Fruit fly (Drosophila melanogaster): ENCODE data around the gene JTBR.

Gene JTBR

dm6 chr3L:1808631-1809030 is 6.0 kb upstream of the JTBR start (continued):
- peak; percentile 73 for TF ChIP-seq jing (GFP tag; optimal IDR thresholded peaks at IDR 0.05)
- TF ChIP-seq wek (GFP tag; optimal IDR thresholded peaks at IDR 0.05) = peak; percentile 75
- TF ChIP-seq CG7357 (GFP tag; IDR thresholded peaks at IDR 0.05) = peak; percentile 77
- peak; percentile 80 for TF ChIP-seq dimm (GFP tag; IDR thresholded peaks at IDR 0.05)
- peak; percentile 92 for TF ChIP-seq H2.0 (GFP tag; IDR thresholded peaks at IDR 0.05)
- TF ChIP-seq fd102C (GFP tag; optimal IDR thresholded peaks at IDR 0.05) = peak; percentile 33
- TF ChIP-seq Neu2 (GFP tag; optimal IDR thresholded peaks at IDR 0.05; ENCODE audit: borderline replicate concordance) = no peak
- TF ChIP-seq sens-2 (GFP tag; IDR thresholded peaks at IDR 0.05) = peak; percentile 85
- peak; percentile 93 for TF ChIP-seq Drgx (GFP tag; IDR thresholded peaks at IDR 0.05)
- TF ChIP-seq CG6791 (GFP tag; IDR thresholded peaks at IDR 0.05; ENCODE audit: partially characterized antibody) = no peak
- peak; percentile 12 for TF ChIP-seq psq (GFP tag; optimal IDR thresholded peaks at IDR 0.05)
- peak; percentile 92 for TF ChIP-seq ranshi (GFP tag; IDR thresholded peaks at IDR 0.05)
- peak; percentile 66 for TF ChIP-seq E2f2 (GFP tag; IDR thresholded peaks at IDR 0.05)
- peak; percentile 47 for TF ChIP-seq Hand (GFP tag; optimal IDR thresholded peaks at IDR 0.05)
- TF ChIP-seq CG10462 (GFP tag; optimal IDR thresholded peaks at IDR 0.05) = peak; percentile 75
- peak; percentile 92 for TF ChIP-seq CG11504 (tag; optimal IDR thresholded peaks at IDR 0.05)
- peak; percentile 46 for TF ChIP-seq CTCF (GFP tag; optimal IDR thresholded peaks at IDR 0.05)
- peak; percentile 87 for TF ChIP-seq ab (GFP tag; optimal IDR thresholded peaks at IDR 0.05)
- TF ChIP-seq sc (optimal IDR thresholded peaks at IDR 0.05) = no peak
- no peak for TF ChIP-seq sc (GFP tag; optimal IDR thresholded peaks at IDR 0.05)
- peak; percentile 91 for TF ChIP-seq E2f1 (GFP tag; IDR thresholded peaks at IDR 0.05)
- TF ChIP-seq grn (GFP tag; optimal IDR thresholded peaks at IDR 0.05) = peak; percentile 82
- peak; percentile 82 for TF ChIP-seq CG17361 (GFP tag; IDR thresholded peaks at IDR 0.05)
- TF ChIP-seq Fer1 (GFP tag; optimal IDR thresholded peaks at IDR 0.05) = peak; percentile 88
- 0 out of 4 replicates have a peak, but pooled peaks have one; percentile 20 for TF ChIP-seq chinmo (GFP tag; IDR thresholded peaks at IDR 0.05; ENCODE audit: partially characterized antibody)
- peak; percentile 73 for TF ChIP-seq Bdp1 (GFP tag; optimal IDR thresholded peaks at IDR 0.05)
- TF ChIP-seq CG8944 (GFP tag; optimal IDR thresholded peaks at IDR 0.05) = peak; percentile 83
- TF ChIP-seq CG2199 (GFP tag; IDR thresholded peaks at IDR 0.05) = peak; percentile 95; the same call in 2 of the 3 replicates
- TF ChIP-seq jigr1 (GFP tag; IDR thresholded peaks at IDR 0.05) = peak; percentile 68; the same call in 2 of the 3 replicates
- TF ChIP-seq gcm2 (GFP tag; optimal IDR thresholded peaks at IDR 0.05) = peak; percentile 84
- peak; percentile 92 for TF ChIP-seq CG2678 (tag; optimal IDR thresholded peaks at IDR 0.05)
- peak; percentile 67; the same call in 1 of the 2 replicates for TF ChIP-seq GATAe (GFP tag; conservative IDR thresholded peaks at IDR 0.05)
- no peak for TF ChIP-seq Dfd (GFP tag; optimal IDR thresholded peaks at IDR 0.05)
- TF ChIP-seq CG10209 (GFP tag; optimal IDR thresholded peaks at IDR 0.05) = peak; percentile 86
- no peak for TF ChIP-seq HLHmδ (GFP tag; optimal IDR thresholded peaks at IDR 0.05)
- peak; percentile 81 for TF ChIP-seq CG4854 (GFP tag; optimal IDR thresholded peaks at IDR 0.05)
- TF ChIP-seq en (GFP tag; optimal IDR thresholded peaks at IDR 0.05) = peak; percentile 89
- TF ChIP-seq CG31365 (tag; optimal IDR thresholded peaks at IDR 0.05) = peak; percentile 76
- peak; percentile 79 for TF ChIP-seq Dip3 (GFP tag; optimal IDR thresholded peaks at IDR 0.05)
- no peak for TF ChIP-seq CG11723 (GFP tag; optimal IDR thresholded peaks at IDR 0.05)
- TF ChIP-seq CG4282 (GFP tag; optimal IDR thresholded peaks at IDR 0.05) = peak; percentile 81
- TF ChIP-seq Hr78 (GFP tag; optimal IDR thresholded peaks at IDR 0.05) = no peak
- TF ChIP-seq CG12155 (GFP tag; optimal IDR thresholded peaks at IDR 0.05) = peak; percentile 78
- peak; percentile 88 for TF ChIP-seq oc (tag; optimal IDR thresholded peaks at IDR 0.05)
- TF ChIP-seq CG14667 (GFP tag; IDR thresholded peaks at IDR 0.05) = peak; percentile 88
- peak; percentile 72 for TF ChIP-seq tup (GFP tag; optimal IDR thresholded peaks at IDR 0.05)
- peak; percentile 53 for TF ChIP-seq Lim3 (GFP tag; IDR thresholded peaks at IDR 0.05)
- no peak for TF ChIP-seq pfk (GFP tag; optimal IDR thresholded peaks at IDR 0.05)
- no peak for TF ChIP-seq knrl (GFP tag; IDR thresholded peaks at IDR 0.05; ENCODE audit: partially characterized antibody)
- peak; percentile 89 for TF ChIP-seq tx (GFP tag; optimal IDR thresholded peaks at IDR 0.05)
- peak; percentile 82 for TF ChIP-seq CG9727 (GFP tag; optimal IDR thresholded peaks at IDR 0.05)
- no peak for TF ChIP-seq Sry-β (GFP tag; optimal IDR thresholded peaks at IDR 0.05)
